Fruit fly (Drosophila melanogaster): ENCODE data around the gene rictor.

DNA sequence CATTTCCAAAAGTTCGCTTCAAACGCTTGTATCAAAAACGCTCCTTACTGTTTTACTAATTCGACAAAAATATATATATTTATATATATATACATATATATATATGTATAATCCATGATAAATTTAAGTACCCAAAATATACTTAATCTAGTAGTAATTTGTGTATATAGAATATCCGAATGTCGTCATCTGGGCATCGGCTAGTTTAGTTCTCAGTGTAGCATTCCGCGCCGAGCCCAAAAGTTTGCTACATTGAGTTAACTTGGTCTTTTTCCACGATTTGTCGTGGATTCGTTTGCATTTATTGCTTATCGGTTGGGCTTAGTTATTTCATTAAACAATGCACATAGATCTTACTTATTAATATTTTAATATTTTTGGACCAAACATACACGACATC is 20.2 kb upstream of the rictor start:
- no peak for TF ChIP-seq Dll (optimal IDR thresholded peaks at IDR 0.05)
- TF ChIP-seq usp (GFP tag; optimal IDR thresholded peaks at IDR 0.05): no peak
